Worm (Caenorhabditis elegans): ENCODE measurements around the gene cpf-1.

The cpf-1 gene

DNA sequence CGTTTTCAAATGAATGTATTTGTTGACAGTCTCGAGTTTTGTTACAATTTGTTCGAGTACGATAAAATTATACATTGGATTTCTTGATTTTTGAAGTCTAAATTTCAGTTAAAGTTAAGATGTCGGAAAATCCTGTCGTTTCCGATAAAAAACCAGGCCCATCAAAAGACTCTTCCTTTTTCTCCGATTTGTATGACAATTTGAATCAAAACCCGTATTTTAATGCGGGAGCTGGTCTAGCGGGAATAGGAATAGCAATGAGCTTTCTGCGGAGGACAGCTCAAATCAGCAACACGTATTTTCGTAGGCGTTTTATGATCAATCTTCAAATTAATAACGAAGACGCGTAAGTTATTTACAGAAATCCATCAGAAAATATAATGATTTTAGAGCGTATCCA lies 31.3 kb downstream of the cpf-1 start, which contains the start of gene bcs-1:
Gene bcs-1 (plus strand): TSS at position 109 of the 400 bp plus-strand sequence.
- no peak for TF ChIP-seq nhr-28 (tag; optimal IDR thresholded peaks at IDR 0.05)
- TF ChIP-seq ceh-43 (GFP tag; optimal IDR thresholded peaks at IDR 0.05), result no peak
- TF ChIP-seq drap-1 (GFP tag; optimal IDR thresholded peaks at IDR 0.05), result no peak
- no peak for TF ChIP-seq elt-1 (tag; optimal IDR thresholded peaks at IDR 0.05; ENCODE audit: borderline replicate concordance, insufficient read depth)
- no peak for TF ChIP-seq ztf-11 (tag; optimal IDR thresholded peaks at IDR 0.05)
- TF ChIP-seq nhr-2 (tag; optimal IDR thresholded peaks at IDR 0.05), result no peak
- no peak for TF ChIP-seq bed-3 (GFP tag; optimal IDR thresholded peaks at IDR 0.05)
- TF ChIP-seq tbx-8 (GFP tag; optimal IDR thresholded peaks at IDR 0.05), result no peak

- TF ChIP-seq lin-32 (GFP tag; optimal IDR thresholded peaks at IDR 0.05) (no peak), unc-62 (GFP tag; optimal IDR thresholded peaks at IDR 0.05) (peak; percentile 32), nhr-12 (tag; optimal IDR thresholded peaks at IDR 0.05) (no peak), nhr-237 (tag; optimal IDR thresholded peaks at IDR 0.05) (peak; percentile 91), sptf-1 (tag; optimal IDR thresholded peaks at IDR 0.05) (peak; percentile 81), ceh-39 (tag; optimal IDR thresholded peaks at IDR 0.05) (peak; percentile 82), ceh-43 (GFP tag; optimal IDR thresholded peaks at IDR 0.05) (no peak), nhr-28 (tag; optimal IDR thresholded peaks at IDR 0.05) (no peak), lin-13 (tag; optimal IDR thresholded peaks at IDR 0.05) (peak; percentile 87), unc-120 (tag; optimal IDR thresholded peaks at IDR 0.05; ENCODE audit: poor library complexity, severe bottlenecking) (peak; percentile 13), hlh-1 (tag; optimal IDR thresholded peaks at IDR 0.05) (peak; percentile 40), tbx-8 (GFP tag; optimal IDR thresholded peaks at IDR 0.05) (no peak), ces-1 (GFP tag; optimal IDR thresholded peaks at IDR 0.05) (peak; percentile 79), pha-4 (tag; optimal IDR thresholded peaks at IDR 0.05) (peak; percentile 90), sem-2 (GFP tag; optimal IDR thresholded peaks at IDR 0.05) (no peak), nhr-2 (tag; optimal IDR thresholded peaks at IDR 0.05) (peak; percentile 54), mls-2 (tag; optimal IDR thresholded peaks at IDR 0.05) (peak; percentile 54), cnd-1 (tag; optimal IDR thresholded peaks at IDR 0.05) (peak; percentile 39), blmp-1 (tag; optimal IDR thresholded peaks at IDR 0.05) (no peak), lsy-2 (tag; optimal IDR thresholded peaks at IDR 0.05) (peak; percentile 96), mep-1 (tag; optimal IDR thresholded peaks at IDR 0.05) (peak; percentile 93)
Measured at ce11 chrII:8569038-8569977, 32.9 kb downstream of the cpf-1 start, which contains the start of the genes col-38 and rpl-5. Gene col-38 (minus strand): TSS chrII:8569088. Gene rpl-5 (plus strand): TSS chrII:8569927.

DNA sequence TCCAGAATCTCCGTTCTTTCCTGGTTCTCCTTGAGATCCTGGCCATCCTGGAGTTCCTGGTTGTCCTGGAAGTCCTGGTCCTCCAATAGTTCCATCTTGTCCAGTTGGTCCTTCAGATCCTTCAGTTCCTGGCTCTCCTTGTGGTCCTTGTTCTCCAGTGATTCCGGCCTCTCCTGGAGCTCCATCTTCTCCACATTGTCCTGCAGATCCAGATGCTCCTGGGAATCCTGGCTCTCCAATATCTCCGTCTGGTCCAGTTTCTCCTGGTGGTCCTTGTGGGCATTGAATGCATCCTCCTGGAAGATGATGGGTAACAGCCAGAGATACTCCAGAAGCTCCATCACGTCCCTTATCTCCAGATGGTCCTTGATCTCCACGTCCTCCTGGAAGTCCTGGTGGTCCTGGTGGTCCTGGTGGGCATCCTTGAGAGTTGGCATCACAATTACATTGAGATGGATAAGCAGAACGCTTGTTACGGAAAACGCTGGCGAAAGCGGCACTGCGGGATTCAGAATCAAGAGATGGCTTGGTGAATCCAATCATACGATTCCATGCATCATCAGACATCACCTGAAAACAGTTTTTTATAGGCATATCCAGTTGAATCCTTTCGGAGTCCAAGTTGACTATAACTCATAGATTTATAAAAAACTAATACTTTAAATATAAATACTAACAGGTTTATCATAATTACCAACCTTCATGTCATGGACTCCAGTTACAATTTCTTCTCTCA lies 33.8 kb downstream of the cpf-1 start:
- TF ChIP-seq unc-120 (tag; optimal IDR thresholded peaks at IDR 0.05; ENCODE audit: poor library complexity, severe bottlenecking), result no peak

- TF ChIP-seq bed-3 (GFP tag; optimal IDR thresholded peaks at IDR 0.05) (no peak), sptf-1 (tag; optimal IDR thresholded peaks at IDR 0.05) (no peak), M03D4.4 (tag; optimal IDR thresholded peaks at IDR 0.05) (no peak), flh-1 (GFP tag; optimal IDR thresholded peaks at IDR 0.05) (no peak), snpc-4 (tag; optimal IDR thresholded peaks at IDR 0.05) (no peak), mab-5 (tag; optimal IDR thresholded peaks at IDR 0.05) (no peak), nhr-76 (tag; optimal IDR thresholded peaks at IDR 0.05) (no peak), nhr-237 (tag; optimal IDR thresholded peaks at IDR 0.05) (no peak)
Measured at ce11 chrII:8566806-8567266, 35.4 kb downstream of the cpf-1 start, which contains the start of gene F54C9.3. Gene F54C9.3 (minus strand): TSS chrII:8566856.
